Worm (Caenorhabditis elegans) whole organism, L3 larva: ENCODE data around the gene Y27F2A.11.

Source experiments
- R02D3.7 ChIP-seq: fragments of 150-350 bp; optimal IDR thresholded peaks from 2 replicates; lab custom pipeline; 2014; ENCODE audit warnings: missing biosample characterization, missing genetic modification characterization
- daf-12 ChIP-seq: fragments of 150-350 bp; optimal IDR thresholded peaks from 2 replicates; lab custom pipeline; 2014; ENCODE audit warnings: missing biosample characterization, missing genetic modification reagents, missing genetic modification characterization
- elt-1 ChIP-seq: fragments of 150-350 bp; optimal IDR thresholded peaks from 2 replicates; lab custom pipeline; 2014; ENCODE audit warnings: missing biosample characterization, missing genetic modification characterization
- eor-1 ChIP-seq, 2 experiments: fragments of 150-350 bp; optimal IDR thresholded peaks; 2 replicates each; lab custom pipeline; 2014 to 2018; ENCODE audit warnings: missing biosample characterization in 2 of 2, missing genetic modification characterization in 2 of 2
- jun-1 ChIP-seq: fragments of 150-350 bp; optimal IDR thresholded peaks from 2 replicates; lab custom pipeline; 2014; ENCODE audit warnings: missing biosample characterization, missing genetic modification reagents, missing genetic modification characterization
- mdl-1 ChIP-seq: fragments of 150-350 bp; optimal IDR thresholded peaks from 2 replicates; lab custom pipeline; 2014; ENCODE audit warnings: missing biosample characterization, missing genetic modification characterization
- nhr-12 ChIP-seq: fragments of 150-350 bp; optimal IDR thresholded peaks from 2 replicates; lab custom pipeline; 2014; ENCODE audit warnings: missing biosample characterization, missing genetic modification characterization
- nhr-23 ChIP-seq: fragments of 150-350 bp; optimal IDR thresholded peaks from 2 replicates; lab custom pipeline; 2014; ENCODE audit warnings: missing biosample characterization, missing genetic modification reagents, missing genetic modification characterization
- nhr-76 ChIP-seq: fragments of 150-350 bp; sonication (generic microtip); optimal IDR thresholded peaks from 5 replicates; lab custom pipeline; 2014; ENCODE audit warnings: missing biosample characterization, missing genetic modification characterization
- snpc-4 ChIP-seq: fragments of 150-350 bp; optimal IDR thresholded peaks from 2 replicates; lab custom pipeline; 2014; ENCODE audit warnings: missing biosample characterization, missing genetic modification characterization
- unc-62 ChIP-seq: fragments of 150-350 bp; sonication (generic microtip); optimal IDR thresholded peaks from 4 replicates; lab custom pipeline; 2014; ENCODE audit warnings: missing biosample characterization, missing genetic modification reagents, missing genetic modification characterization
- zag-1 ChIP-seq: fragments of 150-350 bp; optimal IDR thresholded peaks from 2 replicates; lab custom pipeline; 2014; ENCODE audit warnings: missing biosample characterization, missing genetic modification characterization
- ztf-11 ChIP-seq: fragments of 150-350 bp; optimal IDR thresholded peaks from 2 replicates; lab custom pipeline; 2014; ENCODE audit warnings: missing biosample characterization, missing genetic modification characterization

DNA sequence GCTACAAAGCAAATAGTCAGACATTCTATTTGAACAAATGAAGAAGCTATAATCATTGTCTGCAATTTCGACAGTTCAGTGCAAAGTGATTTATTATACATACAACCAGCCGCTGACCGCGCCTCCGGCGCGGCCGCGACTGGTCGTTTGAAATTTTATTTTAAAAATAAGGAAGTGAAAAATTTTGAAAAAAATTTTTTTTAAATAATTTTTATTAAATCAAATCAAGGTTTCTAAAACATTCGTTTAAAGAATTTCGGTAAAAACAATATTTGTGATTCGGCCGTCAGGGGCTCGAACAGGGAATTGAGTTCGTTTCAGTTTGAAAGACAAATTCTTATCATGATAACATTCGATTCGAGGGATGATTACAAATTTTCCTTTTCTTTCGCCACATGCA, 17.0 kb upstream of the Y27F2A.11 start, which contains the start of gene Y27F2A.10:
- TF ChIP-seq snpc-4 (tag; lab: Kevin White, UChicago), result no peak
- no peak for TF ChIP-seq jun-1 (tag; lab: Kevin White, UChicago)
- TF ChIP-seq ztf-11 (tag; lab: Kevin White, UChicago), result no peak
- no peak for TF ChIP-seq unc-62 (GFP tag; lab: Kevin White, UChicago)
- no peak for TF ChIP-seq mdl-1 (tag; lab: Kevin White, UChicago)
- no peak for TF ChIP-seq eor-1 (tag; optimal IDR thresholded peaks at IDR 0.05; lab: Kevin White, UChicago)
- TF ChIP-seq R02D3.7 (tag; lab: Kevin White, UChicago), result no peak
- TF ChIP-seq daf-12 (tag; lab: Kevin White, UChicago), result no peak
- TF ChIP-seq nhr-12 (tag; lab: Kevin White, UChicago), result no peak
- no peak for TF ChIP-seq nhr-76
- TF ChIP-seq elt-1 (tag; lab: Kevin White, UChicago), result no peak
- TF ChIP-seq nhr-23 (tag; lab: Kevin White, UChicago), result no peak
- TF ChIP-seq zag-1, result no peak
